Fruit fly (Drosophila melanogaster) whole organism, embryonic: ENCODE data around the gene Bx42.
A peak's percentile ranks its signal among the peaks of the same experiment; 100 is the strongest.

Source experiments
- Abd-B ChIP-seq: fragments of 200-800 bp; sonication (Bioruptor generic); optimal IDR thresholded peaks from 2 replicates; lab custom pipeline; 2018; ENCODE audit warnings: missing biosample characterization, mild to moderate bottlenecking, missing genetic modification characterization, moderate library complexity
- Atf3 ChIP-seq: fragments of 200-800 bp; sonication (Bioruptor generic); optimal IDR thresholded peaks from 3 replicates; lab custom pipeline; 2016; ENCODE audit warnings: missing biosample characterization, missing genetic modification characterization
- B-H1 ChIP-seq: fragments of 200-800 bp; sonication (Bioruptor generic); IDR thresholded peaks from 3 replicates; pipeline ENCODE4 v1.3.6; 2022; ENCODE audit warnings: missing biosample characterization, missing genetic modification characterization
- Bgb ChIP-seq: fragments of 200-800 bp; sonication (Bioruptor generic); IDR thresholded peaks from 2 replicates; pipeline ENCODE4 v1.3.6; 2022; ENCODE audit warnings: missing biosample characterization, missing genetic modification characterization; ENCODE audit not compliant: partially characterized antibody
- CG10366 ChIP-seq: fragments of 200-800 bp; sonication (Bioruptor generic); IDR thresholded peaks from 2 replicates; pipeline ENCODE4 v1.3.6; 2022; ENCODE audit warnings: missing biosample characterization, missing genetic modification characterization
- CG11695 ChIP-seq: fragments of 200-800 bp; sonication (Bioruptor generic); IDR thresholded peaks from 3 replicates; pipeline ENCODE4 v1.3.6; 2022; ENCODE audit warnings: missing biosample characterization, missing genetic modification characterization
- CG12391 ChIP-seq: fragments of 200-800 bp; sonication (Bioruptor generic); optimal IDR thresholded peaks from 3 replicates; lab custom pipeline; 2018; ENCODE audit warnings: missing biosample characterization, mild to moderate bottlenecking, missing genetic modification characterization, moderate library complexity
- CG12659 ChIP-seq: fragments of 200-800 bp; sonication (Bioruptor generic); optimal IDR thresholded peaks from 3 replicates; lab custom pipeline; 2017; ENCODE audit warnings: mild to moderate bottlenecking, missing biosample characterization, missing genetic modification reagents, missing genetic modification characterization
- CG13775 ChIP-seq: fragments of 200-800 bp; sonication (Bioruptor generic); optimal IDR thresholded peaks from 3 replicates; lab custom pipeline; 2017; ENCODE audit warnings: missing biosample characterization, mild to moderate bottlenecking, missing genetic modification characterization
- CG2120 ChIP-seq: fragments of 200-800 bp; sonication (Bioruptor generic); optimal IDR thresholded peaks from 3 replicates; lab custom pipeline; 2016; ENCODE audit warnings: missing biosample characterization, missing genetic modification characterization
- CG3281 ChIP-seq: fragments of 200-800 bp; sonication (Bioruptor generic); optimal IDR thresholded peaks from 3 replicates; lab custom pipeline; 2017; ENCODE audit warnings: missing biosample characterization, mild to moderate bottlenecking, missing genetic modification characterization
- CG33213 ChIP-seq: fragments of 200-800 bp; sonication (Bioruptor generic); optimal IDR thresholded peaks from 3 replicates; lab custom pipeline; 2016; ENCODE audit warnings: missing biosample characterization, missing genetic modification characterization
- CG4360 ChIP-seq: fragments of 200-800 bp; sonication (Bioruptor generic); IDR thresholded peaks from 2 replicates; pipeline ENCODE4 v1.3.6; 2022; ENCODE audit warnings: missing biosample characterization, missing genetic modification characterization
- CG4424 ChIP-seq: fragments of 200-800 bp; sonication (Bioruptor generic); optimal IDR thresholded peaks from 3 replicates; lab custom pipeline; 2016; ENCODE audit warnings: missing biosample characterization, missing genetic modification characterization
- CG5180 ChIP-seq: fragments of 200-800 bp; sonication (Bioruptor generic); optimal IDR thresholded peaks from 3 replicates; lab custom pipeline; 2017; ENCODE audit warnings: missing biosample characterization, missing genetic modification characterization, mild to moderate bottlenecking, moderate library complexity, missing genetic modification reagents
- CG5953 ChIP-seq: fragments of 200-800 bp; sonication (Bioruptor generic); IDR thresholded peaks from 2 replicates; pipeline ENCODE4 v1.3.6; 2022; ENCODE audit warnings: missing biosample characterization, missing genetic modification characterization
- CG7786 ChIP-seq: fragments of 200-800 bp; sonication (Bioruptor generic); optimal IDR thresholded peaks from 2 replicates; lab custom pipeline; 2016; ENCODE audit warnings: missing biosample characterization, missing genetic modification characterization
- CG9215 ChIP-seq: fragments of 200-800 bp; sonication (Bioruptor generic); IDR thresholded peaks from 2 replicates; pipeline ENCODE4 v1.3.6; 2022; ENCODE audit warnings: missing biosample characterization, missing genetic modification characterization
- Camta ChIP-seq: fragments of 200-800 bp; sonication (Bioruptor generic); optimal IDR thresholded peaks from 2 replicates; lab custom pipeline; 2016; ENCODE audit warnings: missing biosample characterization, missing genetic modification characterization
- Dip3 ChIP-seq: fragments of 200-800 bp; sonication (Bioruptor generic); optimal IDR thresholded peaks from 3 replicates; lab custom pipeline; 2016; ENCODE audit warnings: missing biosample characterization, missing genetic modification characterization
- E2f1 ChIP-seq: fragments of 200-800 bp; sonication (Bioruptor generic); IDR thresholded peaks from 2 replicates; pipeline ENCODE4 v1.3.6; 2022; ENCODE audit warnings: missing biosample characterization, missing genetic modification characterization
- HmgZ ChIP-seq: fragments of 200-800 bp; sonication (Bioruptor generic); optimal IDR thresholded peaks from 2 replicates; lab custom pipeline; 2018; ENCODE audit warnings: missing biosample characterization, mild to moderate bottlenecking, missing genetic modification characterization
- Hmr ChIP-seq: fragments of 200-800 bp; sonication (Bioruptor generic); optimal IDR thresholded peaks from 3 replicates; lab custom pipeline; 2017; ENCODE audit warnings: mild to moderate bottlenecking, missing biosample characterization, missing genetic modification reagents, missing genetic modification characterization
- Jarid2 ChIP-seq: fragments of 200-800 bp; sonication (Bioruptor generic); optimal IDR thresholded peaks from 3 replicates; lab custom pipeline; 2017; ENCODE audit warnings: mild to moderate bottlenecking, missing biosample characterization, missing genetic modification reagents, missing genetic modification characterization
- Max ChIP-seq: fragments of 200-800 bp; sonication (Bioruptor generic); optimal IDR thresholded peaks from 2 replicates; lab custom pipeline; 2016; ENCODE audit warnings: missing biosample characterization, mild to moderate bottlenecking, missing genetic modification characterization
- NFAT ChIP-seq: fragments of 200-800 bp; sonication (Bioruptor generic); IDR thresholded peaks from 2 replicates; pipeline ENCODE4 v1.3.6; 2022; ENCODE audit warnings: missing biosample characterization, missing genetic modification characterization
- Nf-YC ChIP-seq: fragments of 200-800 bp; optimal IDR thresholded peaks from 3 replicates; lab custom pipeline; 2019; ENCODE audit warnings: missing biosample characterization, mild to moderate bottlenecking, missing genetic modification characterization, moderate library complexity
- Oli ChIP-seq: fragments of 200-800 bp; sonication (Bioruptor generic); optimal IDR thresholded peaks from 2 replicates; lab custom pipeline; 2018; ENCODE audit warnings: missing biosample characterization, mild to moderate bottlenecking, missing genetic modification characterization, moderate library complexity
- PHDP ChIP-seq: fragments of 200-800 bp; sonication (Bioruptor generic); optimal IDR thresholded peaks from 3 replicates; lab custom pipeline; 2018; ENCODE audit warnings: missing biosample characterization, mild to moderate bottlenecking, missing genetic modification characterization, moderate library complexity
- Ptx1 ChIP-seq: fragments of 200-800 bp; sonication (Bioruptor generic); IDR thresholded peaks from 2 replicates; pipeline ENCODE4 v1.3.6; 2022; ENCODE audit warnings: missing biosample characterization, missing genetic modification characterization
- Scr ChIP-seq: fragments of 200-800 bp; sonication (Bioruptor generic); IDR thresholded peaks from 2 replicates; pipeline ENCODE4 v1.3.6; 2022; ENCODE audit warnings: missing biosample characterization, missing genetic modification characterization; ENCODE audit not compliant: partially characterized antibody
- Sry-β ChIP-seq: fragments of 200-800 bp; sonication (Bioruptor generic); optimal IDR thresholded peaks from 2 replicates; lab custom pipeline; 2018; ENCODE audit warnings: missing biosample characterization, mild to moderate bottlenecking, missing genetic modification characterization, moderate library complexity
- Taf1 ChIP-seq: fragments of 200-800 bp; sonication (Bioruptor generic); IDR thresholded peaks from 2 replicates; pipeline ENCODE4 v1.3.6; 2022; ENCODE audit warnings: missing biosample characterization, missing genetic modification characterization
- chif ChIP-seq, 2 experiments: fragments of 200-800 bp; sonication (Bioruptor generic); optimal IDR thresholded peaks; 3 replicates each; lab custom pipeline; 2016; ENCODE audit warnings: missing biosample characterization in 2 of 2, missing genetic modification characterization in 2 of 2
- crc ChIP-seq: fragments of 200-800 bp; sonication (Bioruptor generic); optimal IDR thresholded peaks from 2 replicates; lab custom pipeline; 2016; ENCODE audit warnings: missing biosample characterization, missing genetic modification characterization
- croc ChIP-seq: fragments of 200-800 bp; sonication (Bioruptor generic); conservative IDR thresholded peaks from 3 replicates; pipeline ENCODE4 v1.3.6; 2022; ENCODE audit warnings: missing biosample characterization, missing genetic modification characterization
- dimm ChIP-seq: fragments of 200-800 bp; sonication (Bioruptor generic); IDR thresholded peaks from 2 replicates; pipeline ENCODE4 v1.3.6; 2022; ENCODE audit warnings: missing biosample characterization, missing genetic modification characterization
- jing ChIP-seq: fragments of 200-800 bp; sonication (Bioruptor generic); optimal IDR thresholded peaks from 2 replicates; lab custom pipeline; 2018; ENCODE audit warnings: missing biosample characterization, mild to moderate bottlenecking, missing genetic modification characterization
- lilli ChIP-seq: fragments of 200-800 bp; sonication (Bioruptor generic); optimal IDR thresholded peaks from 3 replicates; lab custom pipeline; 2016; ENCODE audit warnings: missing biosample characterization, missing genetic modification characterization
- luna ChIP-seq: fragments of 200-800 bp; sonication (Bioruptor generic); optimal IDR thresholded peaks from 2 replicates; lab custom pipeline; 2016; ENCODE audit warnings: missing biosample characterization, missing genetic modification characterization
- maf-S ChIP-seq: fragments of 200-800 bp; sonication (Bioruptor generic); optimal IDR thresholded peaks from 2 replicates; lab custom pipeline; 2016; ENCODE audit warnings: missing biosample characterization, missing genetic modification characterization
- mam ChIP-seq: fragments of 200-800 bp; sonication (Bioruptor generic); optimal IDR thresholded peaks from 3 replicates; lab custom pipeline; 2016; ENCODE audit warnings: missing biosample characterization, missing genetic modification characterization
- nmo ChIP-seq: fragments of 200-800 bp; sonication (Bioruptor generic); optimal IDR thresholded peaks from 2 replicates; lab custom pipeline; 2018; ENCODE audit warnings: missing biosample characterization, mild to moderate bottlenecking, missing genetic modification characterization, moderate library complexity
- org-1 ChIP-seq: fragments of 200-800 bp; sonication (Bioruptor generic); optimal IDR thresholded peaks from 2 replicates; lab custom pipeline; 2017; ENCODE audit warnings: missing biosample characterization, missing genetic modification characterization
- psq ChIP-seq: fragments of 200-800 bp; sonication (Bioruptor generic); optimal IDR thresholded peaks from 2 replicates; lab custom pipeline; 2017; ENCODE audit warnings: missing biosample characterization, missing genetic modification characterization
- pum ChIP-seq: fragments of 200-800 bp; sonication (Bioruptor generic); optimal IDR thresholded peaks from 2 replicates; lab custom pipeline; 2016; ENCODE audit warnings: missing biosample characterization, missing genetic modification characterization
- rib ChIP-seq: fragments of 200-800 bp; sonication (Bioruptor generic); IDR thresholded peaks from 2 replicates; pipeline ENCODE4 v1.3.6; 2022; ENCODE audit warnings: missing biosample characterization, missing genetic modification characterization
- run ChIP-seq: fragments of 200-800 bp; sonication (Bioruptor generic); optimal IDR thresholded peaks from 3 replicates; lab custom pipeline; 2018; ENCODE audit warnings: missing biosample characterization, mild to moderate bottlenecking, missing genetic modification characterization
- schlank ChIP-seq: fragments of 200-800 bp; sonication (Bioruptor generic); optimal IDR thresholded peaks from 2 replicates; lab custom pipeline; 2018; ENCODE audit warnings: missing biosample characterization, mild to moderate bottlenecking, missing genetic modification characterization
- sr ChIP-seq: fragments of 200-800 bp; sonication (Bioruptor generic); IDR thresholded peaks from 3 replicates; pipeline ENCODE4 v1.3.6; 2022; ENCODE audit warnings: missing biosample characterization, missing genetic modification characterization
- zen2 ChIP-seq: fragments of 200-800 bp; sonication (Bioruptor generic); IDR thresholded peaks from 3 replicates; pipeline ENCODE4 v1.3.6; 2022; ENCODE audit warnings: missing biosample characterization, missing genetic modification characterization; ENCODE audit not compliant: partially characterized antibody
- zfh2 ChIP-seq: fragments of 200-800 bp; sonication (Bioruptor generic); optimal IDR thresholded peaks from 2 replicates; lab custom pipeline; 2016; ENCODE audit warnings: missing biosample characterization, missing genetic modification characterization

The Bx42 gene

dm6 chrX:9082600-9082999, 23.8 kb downstream of the Bx42 start, which contains the start of gene APC4 (continued):
- no peak for TF ChIP-seq croc (GFP tag; lab: Robert Waterston, UW)
- no peak for TF ChIP-seq CG5180 (GFP tag; lab: Kevin White, UChicago)
- TF ChIP-seq CG4424 (GFP tag; lab: Kevin White, UChicago), result peak; percentile 26
- peak; percentile 30 for TF ChIP-seq Camta (GFP tag; lab: Kevin White, UChicago)
- no peak for TF ChIP-seq NFAT
- TF ChIP-seq CG2120 (GFP tag; lab: Kevin White, UChicago), result peak; percentile 56
- TF ChIP-seq HmgZ, result no peak
- no peak for TF ChIP-seq run (tag; lab: Kevin White, UChicago)
- TF ChIP-seq crc (GFP tag; lab: Kevin White, UChicago), result no peak
- no peak for TF ChIP-seq Bgb (GFP tag; lab: Robert Waterston, UW)
- TF ChIP-seq CG9215 (GFP tag; lab: Robert Waterston, UW), result no peak
- TF ChIP-seq PHDP (tag; lab: Kevin White, UChicago), result peak; percentile 2
- TF ChIP-seq CG12659 (GFP tag; lab: Kevin White, UChicago), result peak; percentile 49
- no peak for TF ChIP-seq CG11695 (GFP tag; lab: Robert Waterston, UW)
- peak; percentile 94 for TF ChIP-seq Sry-β (GFP tag; lab: Kevin White, UChicago)
- peak; percentile 36 for TF ChIP-seq zfh2 (GFP tag; lab: Kevin White, UChicago)
- no peak for TF ChIP-seq CG5953 (GFP tag; lab: Robert Waterston, UW)
- peak; percentile 18; the same call in 1 of the 2 replicates for TF ChIP-seq Ptx1 (GFP tag; lab: Robert Waterston, UW)
- TF ChIP-seq Scr (GFP tag; lab: Robert Waterston, UW), result 0 out of 2 replicates have a peak, but pooled peaks have one; percentile 12
- TF ChIP-seq zen2 (GFP tag; lab: Robert Waterston, UW), result no peak
- peak in 1 of 2 experiments; percentile 34 for TF ChIP-seq chif (GFP tag; optimal IDR thresholded peaks at IDR 0.05; lab: Kevin White, UChicago)
- TF ChIP-seq nmo, result peak; percentile 49
- TF ChIP-seq CG7786, result peak; percentile 9
- no peak for TF ChIP-seq luna
- no peak for TF ChIP-seq jing (GFP tag; lab: Kevin White, UChicago)
- TF ChIP-seq Dip3 (GFP tag; lab: Kevin White, UChicago), result no peak
- TF ChIP-seq Jarid2 (GFP tag; lab: Kevin White, UChicago), result no peak
- TF ChIP-seq maf-S (GFP tag; lab: Kevin White, UChicago), result no peak
- no peak for TF ChIP-seq org-1
- peak; percentile 29 for TF ChIP-seq Oli (tag; lab: Kevin White, UChicago)
- TF ChIP-seq Hmr (GFP tag; lab: Kevin White, UChicago), result peak; percentile 17
- TF ChIP-seq Abd-B, result peak; percentile 24
- no peak for TF ChIP-seq dimm (GFP tag; lab: Robert Waterston, UW)

dm6 chrX:9080962-9081361, 25.4 kb downstream of the Bx42 start, which contains the start of the genes CG7246 and HP1b:
CG7246 (minus strand) TSS chrX:9081057.
HP1b (plus strand) TSS chrX:9081063.
- TF ChIP-seq E2f1 (GFP tag; lab: Robert Waterston, UW) (peak; percentile 49; the same call in 1 of the 2 replicates), CG12391 (tag; lab: Kevin White, UChicago) (peak; percentile 83), psq (GFP tag; lab: Kevin White, UChicago) (no peak), rib (GFP tag; lab: Robert Waterston, UW) (peak; percentile 42; the same call in 1 of the 2 replicates), CG4360 (GFP tag; lab: Robert Waterston, UW) (peak; percentile 38; the same call in 1 of the 2 replicates), CG13775 (GFP tag; lab: Kevin White, UChicago) (peak; percentile 68), Atf3 (GFP tag; lab: Kevin White, UChicago) (peak; percentile 0), schlank (tag; lab: Kevin White, UChicago) (no peak), Nf-YC (tag; lab: Kevin White, UChicago) (peak; percentile 64), CG10366 (GFP tag; lab: Robert Waterston, UW) (peak; percentile 68), CG3281 (GFP tag; lab: Kevin White, UChicago) (peak; percentile 63), CG33213 (GFP tag; lab: Kevin White, UChicago) (no peak), Max (GFP tag; lab: Kevin White, UChicago) (peak; percentile 72), lilli (GFP tag; lab: Kevin White, UChicago) (peak; percentile 79), pum (GFP tag; lab: Kevin White, UChicago) (no peak), mam (peak; percentile 59), B-H1 (GFP tag; lab: Robert Waterston, UW) (peak; percentile 65), Taf1 (GFP tag; lab: Robert Waterston, UW) (peak; percentile 46; the same call in 1 of the 2 replicates), sr (GFP tag; lab: Robert Waterston, UW) (no peak)
